Worm (Caenorhabditis elegans) whole organism, young adult: ENCODE results near the gene mdt-8.

Experiments
- mel-28 ChIP-seq: sonication (generic microtip); optimal IDR thresholded peaks from 2 replicates; lab custom pipeline; 2016; ENCODE audit warnings: borderline replicate concordance, mild to moderate bottlenecking, missing genetic modification characterization, missing compliant biosample characterization
- nhr-90 ChIP-seq: sonication (generic microtip); optimal IDR thresholded peaks from 2 replicates; lab custom pipeline; 2016; ENCODE audit warnings: missing genotype, mild to moderate bottlenecking, missing genetic modification characterization, missing compliant biosample characterization
- tbp1 ChIP-seq: fragments of 200-800 bp; sonication (Bioruptor generic); optimal IDR thresholded peaks from 2 replicates; lab custom pipeline; 2018; ENCODE audit warnings: mild to moderate bottlenecking, missing genetic modification characterization, missing compliant biosample characterization

ce11 chrII:11486698-11487234 is 46.9 kb downstream of the mdt-8 start, which contains the start of gene ttr-18:
- no peak for TF ChIP-seq tbp1 (GFP tag; lab: Kevin White, UChicago)
- no peak for TF ChIP-seq mel-28 (tag; lab: Kevin White, UChicago)
- TF ChIP-seq nhr-90 (tag; lab: Kevin White, UChicago) = no peak
